Worm (Caenorhabditis elegans) whole organism, midembryonic: ENCODE measurements around the gene srw-8.

ENCODE experiments used
- T22C8.4 ChIP-seq: fragments of 200-800 bp; sonication (Bioruptor generic); IDR thresholded peaks from 2 replicates; pipeline ENCODE4 v1.3.6; 2022; ENCODE audit warnings: missing genetic modification characterization, missing compliant biosample characterization
- cog-1 ChIP-seq: sonication (generic microtip); optimal IDR thresholded peaks from 2 replicates; lab custom pipeline; 2016; ENCODE audit warnings: missing genetic modification characterization, missing compliant biosample characterization
- flt-1 ChIP-seq: fragments of 200-800 bp; sonication (Bioruptor generic); IDR thresholded peaks from 2 replicates; pipeline ENCODE4 v1.3.6; 2022; ENCODE audit warnings: missing genetic modification characterization, missing compliant biosample characterization
- klf-2 ChIP-seq: fragments of 200-800 bp; sonication (Bioruptor generic); conservative IDR thresholded peaks from 2 replicates; pipeline ENCODE4 v1.3.6; 2022; ENCODE audit warnings: missing genetic modification reagents, missing genetic modification characterization, missing compliant biosample characterization
- med-1 ChIP-seq: sonication (generic microtip); optimal IDR thresholded peaks from 2 replicates; lab custom pipeline; 2017; ENCODE audit warnings: missing genetic modification characterization, mild to moderate bottlenecking, missing compliant biosample characterization, antibody characterized with exemption, missing genetic modification reagents; ENCODE audit not compliant: insufficient read depth
- ref-1 ChIP-seq: fragments of 200-800 bp; sonication (Bioruptor generic); conservative IDR thresholded peaks from 2 replicates; pipeline ENCODE4 v1.3.6; 2022; ENCODE audit warnings: missing genetic modification reagents, missing genetic modification characterization, missing compliant biosample characterization
- tab-1 ChIP-seq: fragments of 200-800 bp; sonication (Bioruptor generic); IDR thresholded peaks from 2 replicates; pipeline ENCODE4 v1.3.6; 2022; ENCODE audit warnings: missing genetic modification characterization, missing compliant biosample characterization
- ztf-23 ChIP-seq: fragments of 200-800 bp; sonication (Bioruptor generic); IDR thresholded peaks from 2 replicates; pipeline ENCODE4 v1.3.6; 2022; ENCODE audit warnings: missing genetic modification reagents, missing genetic modification characterization, missing compliant biosample characterization
- ztf-29 ChIP-seq: fragments of 200-800 bp; sonication (Bioruptor generic); IDR thresholded peaks from 2 replicates; pipeline ENCODE4 v1.3.6; 2022; ENCODE audit warnings: missing genetic modification reagents, missing genetic modification characterization, missing compliant biosample characterization

The srw-8 gene

ce11 chrV:2987407-2987806, 46.7 kb downstream of the srw-8 start, which contains the start of gene srh-85:
srh-85 (minus strand) TSS chrV:2987507.
- no peak for TF ChIP-seq ztf-23 (GFP tag; lab: Robert Waterston, UW)
- no peak for TF ChIP-seq tab-1 (GFP tag; lab: Robert Waterston, UW)
- no peak for TF ChIP-seq flt-1 (GFP tag; lab: Robert Waterston, UW)
- no peak for TF ChIP-seq klf-2 (GFP tag; lab: Robert Waterston, UW)
- no peak for TF ChIP-seq med-1 (GFP tag; lab: Kevin White, UChicago)
- no peak for TF ChIP-seq ztf-29 (GFP tag; lab: Robert Waterston, UW)
- TF ChIP-seq T22C8.4 (GFP tag; lab: Robert Waterston, UW): no peak
- TF ChIP-seq ref-1: no peak

ce11 chrV:2985309-2985708, 48.8 kb downstream of the srw-8 start, which contains the start of gene srw-139:
srw-139 (minus strand) TSS chrV:2985409.
- TF ChIP-seq flt-1 (GFP tag; lab: Robert Waterston, UW) (no peak), T22C8.4 (GFP tag; lab: Robert Waterston, UW) (no peak), klf-2 (GFP tag; lab: Robert Waterston, UW) (no peak), ref-1 (no peak), ztf-23 (GFP tag; lab: Robert Waterston, UW) (no peak)

- TF ChIP-seq med-1 (GFP tag; lab: Kevin White, UChicago): no peak
- no peak for TF ChIP-seq cog-1
- no peak for TF ChIP-seq ztf-23 (GFP tag; lab: Robert Waterston, UW)
Measured at ce11 chrV:2983351-2983750, 50.8 kb downstream of the srw-8 start, which contains the start of gene srw-117. srw-117 (minus strand) TSS chrV:2983451.
